Worm (Caenorhabditis elegans) whole organism, midembryonic: Measurements from ENCODE around the gene uvs-1.

ENCODE experiments used
- T22C8.4 ChIP-seq: fragments of 200-800 bp; sonication (Bioruptor generic); IDR thresholded peaks from 2 replicates; pipeline ENCODE4 v1.3.6; 2022; ENCODE audit warnings: missing genetic modification characterization, missing compliant biosample characterization
- cog-1 ChIP-seq: sonication (generic microtip); optimal IDR thresholded peaks from 2 replicates; lab custom pipeline; 2016; ENCODE audit warnings: missing genetic modification characterization, missing compliant biosample characterization
- flt-1 ChIP-seq: fragments of 200-800 bp; sonication (Bioruptor generic); IDR thresholded peaks from 2 replicates; pipeline ENCODE4 v1.3.6; 2022; ENCODE audit warnings: missing genetic modification characterization, missing compliant biosample characterization
- klf-2 ChIP-seq: fragments of 200-800 bp; sonication (Bioruptor generic); conservative IDR thresholded peaks from 2 replicates; pipeline ENCODE4 v1.3.6; 2022; ENCODE audit warnings: missing genetic modification reagents, missing genetic modification characterization, missing compliant biosample characterization
- med-1 ChIP-seq: sonication (generic microtip); optimal IDR thresholded peaks from 2 replicates; lab custom pipeline; 2017; ENCODE audit warnings: missing genetic modification characterization, mild to moderate bottlenecking, missing compliant biosample characterization, antibody characterized with exemption, missing genetic modification reagents; ENCODE audit not compliant: insufficient read depth
- ref-1 ChIP-seq: fragments of 200-800 bp; sonication (Bioruptor generic); conservative IDR thresholded peaks from 2 replicates; pipeline ENCODE4 v1.3.6; 2022; ENCODE audit warnings: missing genetic modification reagents, missing genetic modification characterization, missing compliant biosample characterization
- tab-1 ChIP-seq: fragments of 200-800 bp; sonication (Bioruptor generic); IDR thresholded peaks from 2 replicates; pipeline ENCODE4 v1.3.6; 2022; ENCODE audit warnings: missing genetic modification characterization, missing compliant biosample characterization
- ztf-23 ChIP-seq: fragments of 200-800 bp; sonication (Bioruptor generic); IDR thresholded peaks from 2 replicates; pipeline ENCODE4 v1.3.6; 2022; ENCODE audit warnings: missing genetic modification reagents, missing genetic modification characterization, missing compliant biosample characterization
- ztf-29 ChIP-seq: fragments of 200-800 bp; sonication (Bioruptor generic); IDR thresholded peaks from 2 replicates; pipeline ENCODE4 v1.3.6; 2022; ENCODE audit warnings: missing genetic modification reagents, missing genetic modification characterization, missing compliant biosample characterization

Gene uvs-1

DNA sequence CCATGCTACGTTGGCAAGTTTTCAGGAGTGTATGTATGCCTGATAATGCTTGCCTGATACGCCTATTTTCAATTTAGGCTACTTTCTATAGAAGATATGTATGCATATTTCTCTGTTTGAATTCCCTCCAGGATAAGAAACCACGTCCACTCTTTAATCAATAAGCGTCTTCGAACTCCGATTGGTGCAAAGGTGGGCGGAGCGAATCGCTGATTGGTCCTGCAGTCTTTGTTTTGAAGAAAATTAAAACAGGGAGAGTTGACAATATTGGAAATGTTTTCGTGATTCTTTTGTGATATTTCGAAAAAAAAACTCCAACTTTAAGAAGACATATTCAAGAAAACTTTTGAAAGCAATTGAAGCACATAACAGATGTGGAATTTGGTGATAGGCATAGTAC, 42.1 kb downstream of the uvs-1 start:
- no peak for TF ChIP-seq ztf-23
- TF ChIP-seq tab-1 (GFP tag; lab: Robert Waterston, UW), result no peak

DNA sequence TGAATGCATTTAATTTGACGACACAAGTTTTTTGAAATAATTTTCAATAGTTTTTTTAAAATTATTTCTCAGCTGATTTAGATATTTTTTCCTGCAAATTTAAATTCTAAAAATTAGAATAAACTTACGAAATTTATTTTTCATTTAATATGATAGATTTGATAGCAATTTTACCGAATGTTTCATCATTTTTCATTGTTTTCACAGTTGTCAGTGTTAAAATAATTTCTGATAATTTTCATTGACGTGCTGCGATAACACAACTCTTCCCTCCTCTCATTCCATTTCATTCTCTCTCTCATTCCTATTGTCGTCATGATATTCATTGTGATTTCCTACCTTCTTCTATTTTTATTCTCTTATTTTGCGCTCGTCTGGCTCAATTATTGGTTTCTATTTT, 43.8 kb downstream of the uvs-1 start, which contains the start of gene hint-3:
Gene hint-3, plus strand, starts transcription at position 301 of the 400 bp plus-strand sequence.
- TF ChIP-seq T22C8.4 (GFP tag; lab: Robert Waterston, UW), result no peak
- no peak for TF ChIP-seq med-1 (GFP tag; lab: Kevin White, UChicago)
- TF ChIP-seq tab-1 (GFP tag; lab: Robert Waterston, UW), result no peak
- no peak for TF ChIP-seq ztf-23
- TF ChIP-seq cog-1 (tag; lab: Kevin White, UChicago), result no peak
- TF ChIP-seq ztf-29, result no peak
- no peak for TF ChIP-seq flt-1 (GFP tag; lab: Robert Waterston, UW)
- TF ChIP-seq ref-1 (GFP tag; lab: Robert Waterston, UW), result no peak
- TF ChIP-seq klf-2 (GFP tag; lab: Robert Waterston, UW), result no peak

DNA sequence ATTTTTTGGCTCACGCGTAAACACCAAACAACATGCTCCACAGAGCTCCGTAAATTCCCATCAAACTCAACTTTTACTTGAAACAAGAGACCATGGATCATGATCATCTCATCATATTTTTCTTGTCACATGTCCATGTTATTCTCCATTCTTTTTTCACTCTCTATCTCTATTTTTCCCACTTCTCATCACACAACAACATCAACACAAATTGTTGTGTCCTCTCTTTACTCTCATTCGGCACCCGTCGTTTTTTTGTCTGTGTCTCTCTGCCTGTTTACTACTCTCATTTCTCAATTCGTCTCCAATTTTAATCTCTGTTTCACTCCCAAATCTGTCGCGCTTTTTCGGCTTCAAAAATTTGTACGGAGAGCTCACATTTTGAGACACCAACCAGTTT, 44.7 kb downstream of the uvs-1 start:
- TF ChIP-seq tab-1 (GFP tag; lab: Robert Waterston, UW) (no peak), med-1 (GFP tag; lab: Kevin White, UChicago) (no peak), ztf-29 (no peak), flt-1 (GFP tag; lab: Robert Waterston, UW) (no peak), cog-1 (tag; lab: Kevin White, UChicago) (no peak), klf-2 (GFP tag; lab: Robert Waterston, UW) (no peak)

DNA sequence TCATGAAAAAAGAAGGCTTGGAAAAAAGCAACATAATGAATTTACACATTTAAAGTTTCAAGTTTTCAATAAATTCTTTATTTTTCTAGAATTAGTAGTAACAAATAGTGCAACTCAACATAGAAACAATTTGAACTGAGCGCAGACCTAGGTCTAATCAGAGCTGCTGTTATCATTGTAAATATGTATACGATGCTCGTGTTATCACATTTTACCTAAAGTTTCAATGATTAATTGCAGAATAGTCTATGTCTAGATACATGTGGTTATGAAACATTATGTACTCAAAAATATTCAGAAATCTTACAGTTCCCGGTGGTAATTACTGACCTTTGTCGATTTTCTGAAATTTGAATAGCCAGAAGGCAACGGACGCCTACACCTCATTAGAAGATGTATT, 48.0 kb downstream of the uvs-1 start:
- TF ChIP-seq med-1 (GFP tag; lab: Kevin White, UChicago) (no peak), tab-1 (GFP tag; lab: Robert Waterston, UW) (no peak), T22C8.4 (GFP tag; lab: Robert Waterston, UW) (no peak), klf-2 (GFP tag; lab: Robert Waterston, UW) (no peak), flt-1 (GFP tag; lab: Robert Waterston, UW) (no peak), ztf-29 (no peak), ref-1 (GFP tag; lab: Robert Waterston, UW) (no peak), cog-1 (tag; lab: Kevin White, UChicago) (no peak), ztf-23 (no peak)

DNA sequence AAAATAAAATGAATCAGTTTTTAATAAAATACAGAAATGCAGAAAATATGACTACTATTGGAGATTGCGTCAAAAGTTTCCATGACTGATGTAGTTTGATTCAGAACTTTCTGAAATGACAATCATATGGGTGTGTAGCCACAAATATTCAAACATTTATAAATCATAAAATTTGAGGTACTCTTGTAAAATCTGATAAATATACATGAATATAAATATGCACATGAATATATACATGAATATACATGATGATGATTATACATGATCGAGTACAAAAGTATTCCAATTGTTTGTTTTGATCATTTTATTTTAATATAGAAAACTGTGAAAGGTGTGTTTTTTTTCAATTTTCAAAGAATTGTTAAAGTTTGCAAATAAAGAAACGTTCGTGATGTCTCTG, 49.5 kb downstream of the uvs-1 start, which contains the start of gene T05B11.4:
Gene T05B11.4, minus strand, starts transcription at position 101 of the 400 bp plus-strand sequence.
- TF ChIP-seq ztf-29 (no peak), T22C8.4 (GFP tag; lab: Robert Waterston, UW) (no peak), tab-1 (GFP tag; lab: Robert Waterston, UW) (no peak), flt-1 (GFP tag; lab: Robert Waterston, UW) (no peak), med-1 (GFP tag; lab: Kevin White, UChicago) (no peak), klf-2 (GFP tag; lab: Robert Waterston, UW) (no peak), ref-1 (GFP tag; lab: Robert Waterston, UW) (no peak), ztf-23 (no peak), cog-1 (tag; lab: Kevin White, UChicago) (no peak)
